Fruit fly (Drosophila melanogaster): ENCODE results near the gene Scsalpha1.

dm6 chr3L:3767825-3768224 lies 46.2 kb upstream of the Scsalpha1 start:
- TF ChIP-seq tj (GFP tag; optimal IDR thresholded peaks at IDR 0.05) (no peak), bab1 (GFP tag; optimal IDR thresholded peaks at IDR 0.05) (no peak), toe (GFP tag; optimal IDR thresholded peaks at IDR 0.05) (no peak), CG1620 (GFP tag; optimal IDR thresholded peaks at IDR 0.05) (no peak), CG7045 (GFP tag; optimal IDR thresholded peaks at IDR 0.05) (no peak), Mnt (GFP tag; optimal IDR thresholded peaks at IDR 0.05) (no peak), Clk (GFP tag; optimal IDR thresholded peaks at IDR 0.05) (no peak), CG14711 (tag; optimal IDR thresholded peaks at IDR 0.05) (no peak), CG11617 (GFP tag; optimal IDR thresholded peaks at IDR 0.05) (no peak), kay (GFP tag; ENCODE audit: borderline replicate concordance) (no peak), cnc (optimal IDR thresholded peaks at IDR 0.05) (no peak), Crg-1 (GFP tag; optimal IDR thresholded peaks at IDR 0.05) (no peak), CG12768 (GFP tag; optimal IDR thresholded peaks at IDR 0.05) (no peak)
